Worm (Caenorhabditis elegans): Measurements from ENCODE around the gene pes-9.

DNA sequence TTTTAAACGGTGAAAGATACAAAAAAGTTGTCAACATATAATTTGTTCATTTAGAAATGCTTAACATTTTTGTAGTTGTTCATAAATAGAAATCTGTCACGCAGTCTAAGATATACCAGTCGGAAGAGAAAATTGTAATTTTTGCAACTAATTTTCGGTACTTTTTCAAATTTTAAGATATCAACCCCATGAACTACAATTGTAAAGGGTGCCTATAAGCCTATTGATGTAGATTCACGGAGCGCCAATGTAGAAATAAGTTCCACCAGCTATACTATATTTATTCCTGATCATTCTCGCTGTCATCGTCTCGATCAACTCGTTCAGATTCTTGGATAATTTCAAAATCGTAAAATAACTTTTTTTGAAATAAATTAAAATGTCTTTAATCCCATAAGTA is 1.9 kb downstream of the pes-9 start:
- TF ChIP-seq ama-1 (optimal IDR thresholded peaks at IDR 0.05) (no peak), nhr-10 (tag; optimal IDR thresholded peaks at IDR 0.05) (no peak), nhr-11 (tag; optimal IDR thresholded peaks at IDR 0.05) (no peak)

All from whole organism, L2 larva.